Worm (Caenorhabditis elegans) whole organism, L1 larva: ENCODE results near the gene C27D6.11.

ENCODE experiments used
- ama-1 ChIP-seq: fragments of 150-350 bp; optimal IDR thresholded peaks from 2 replicates; lab custom pipeline; 2014
- ceh-88 ChIP-seq: fragments of 200-800 bp; sonication (Bioruptor generic); IDR thresholded peaks from 2 replicates; pipeline ENCODE4 v1.3.6; 2022; ENCODE audit warnings: missing genetic modification characterization, missing compliant biosample characterization
- xbp-1 ChIP-seq: sonication (generic microtip); optimal IDR thresholded peaks from 2 replicates; lab custom pipeline; 2016; ENCODE audit warnings: missing genetic modification characterization, missing compliant biosample characterization

ce11 chrII:5191766-5192165, 30.8 kb upstream of the C27D6.11 start:
- TF ChIP-seq xbp-1 (tag; lab: Kevin White, UChicago) (no peak), ceh-88 (no peak), ama-1 (no peak)
